Worm (Caenorhabditis elegans) whole organism, L4/young adult: ENCODE measurements around the gene cyp-33C1.

Experiments used
- W03F9.2 ChIP-seq: fragments of 150-350 bp; optimal IDR thresholded peaks from 2 replicates; lab custom pipeline; 2014; ENCODE audit warnings: missing biosample characterization, missing genetic modification characterization
- dao-5 ChIP-seq: sonication (generic microtip); optimal IDR thresholded peaks from 2 replicates; lab custom pipeline; 2016; ENCODE audit warnings: missing genotype, missing genetic modification characterization, moderate library complexity, missing compliant biosample characterization
- him-1 ChIP-seq: sonication (generic microtip); optimal IDR thresholded peaks from 2 replicates; lab custom pipeline; 2016; ENCODE audit warnings: missing genotype, missing genetic modification reagents, missing genetic modification characterization, missing compliant biosample characterization

DNA sequence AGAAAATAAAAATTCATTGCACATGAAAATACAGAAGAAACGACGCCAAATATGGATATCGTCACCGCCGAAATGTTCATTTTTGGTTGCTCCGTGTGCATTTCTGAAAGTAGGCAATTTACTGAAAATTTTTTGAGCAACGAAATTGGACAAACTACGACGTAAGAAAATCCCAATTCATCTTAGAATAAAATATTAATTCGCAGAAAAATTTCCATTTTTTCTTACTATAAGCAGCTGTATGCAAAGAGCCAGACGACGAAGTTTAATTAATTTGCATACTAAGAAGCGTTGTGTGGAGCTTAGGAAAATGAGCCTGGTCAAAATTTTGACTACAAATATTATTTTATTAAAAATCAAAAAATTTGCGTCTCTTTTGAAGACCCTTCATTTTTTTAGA, 12.6 kb upstream of the cyp-33C1 start, which contains the start of gene srbc-19:
- TF ChIP-seq W03F9.2, result no peak
- no peak for TF ChIP-seq him-1 (tag; lab: Kevin White, UChicago)
- no peak for TF ChIP-seq dao-5 (tag; lab: Kevin White, UChicago)
